Worm (Caenorhabditis elegans) whole organism, mixed stage, embryonic: ENCODE results near the gene smoc-1.

Experiments used
- M03D4.4 ChIP-seq: sonication (generic microtip); optimal IDR thresholded peaks from 2 replicates; lab custom pipeline; 2017; ENCODE audit warnings: mild to moderate bottlenecking, missing genetic modification characterization, missing compliant biosample characterization
- blmp-1 ChIP-seq: fragments of 150-350 bp; optimal IDR thresholded peaks from 2 replicates; lab custom pipeline; 2014; ENCODE audit warnings: missing biosample characterization, missing genetic modification characterization
- ces-1 ChIP-seq: fragments of 150-350 bp; optimal IDR thresholded peaks from 2 replicates; lab custom pipeline; 2014; ENCODE audit warnings: missing biosample characterization, missing genetic modification reagents, missing genetic modification characterization
- cnd-1 ChIP-seq: fragments of 200-800 bp; sonication (Bioruptor generic); optimal IDR thresholded peaks from 2 replicates; lab custom pipeline; 2018; ENCODE audit warnings: mild to moderate bottlenecking, missing genetic modification characterization, missing compliant biosample characterization
- elt-1 ChIP-seq: sonication (generic microtip); optimal IDR thresholded peaks from 2 replicates; lab custom pipeline; 2017; ENCODE audit warnings: missing genetic modification characterization, mild to moderate bottlenecking, missing compliant biosample characterization, antibody characterized with exemption, moderate library complexity, borderline replicate concordance; ENCODE audit not compliant: insufficient read depth
- lin-13 ChIP-seq: fragments of 150-350 bp; optimal IDR thresholded peaks from 2 replicates; lab custom pipeline; 2014; ENCODE audit warnings: missing biosample characterization, missing genetic modification characterization
- mep-1 ChIP-seq: fragments of 150-350 bp; optimal IDR thresholded peaks from 2 replicates; lab custom pipeline; 2017; ENCODE audit warnings: missing biosample characterization, missing genetic modification reagents, missing genetic modification characterization, inconsistent platforms
- nhr-76 ChIP-seq: sonication (generic microtip); optimal IDR thresholded peaks from 2 replicates; lab custom pipeline; 2017; ENCODE audit warnings: missing biosample characterization, missing genetic modification characterization
- snpc-4 ChIP-seq: fragments of 150-350 bp; optimal IDR thresholded peaks from 2 replicates; lab custom pipeline; 2014; ENCODE audit warnings: missing biosample characterization, missing genetic modification characterization

DNA sequence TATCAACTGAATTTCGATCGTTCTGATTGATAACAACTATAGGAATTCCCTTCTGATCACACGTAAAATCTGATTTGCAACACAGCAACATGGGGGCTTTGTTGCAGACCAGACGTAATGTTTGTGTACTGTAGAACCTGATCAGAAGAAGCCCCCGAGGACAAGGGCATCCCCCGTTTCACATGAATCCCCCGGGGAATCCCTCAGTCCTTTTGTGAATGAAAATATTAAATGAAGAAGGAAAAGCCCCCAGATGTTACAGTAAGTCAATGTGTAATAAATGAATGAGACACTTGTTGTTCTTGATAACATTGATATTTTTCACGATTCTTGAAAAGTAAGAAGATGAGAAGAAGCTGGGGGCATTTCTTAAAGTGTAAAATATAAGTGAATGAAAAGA lies 36.7 kb downstream of the smoc-1 start:
- TF ChIP-seq blmp-1 (no peak), nhr-76 (tag; lab: Kevin White, UChicago) (no peak), cnd-1 (tag; lab: Kevin White, UChicago) (no peak), ces-1 (GFP tag; lab: Kevin White, UChicago) (no peak), elt-1 (tag; lab: Kevin White, UChicago) (no peak), mep-1 (no peak), lin-13 (tag; lab: Kevin White, UChicago) (no peak), M03D4.4 (tag; lab: Kevin White, UChicago) (no peak), snpc-4 (tag; lab: Kevin White, UChicago) (no peak)
